Worm (Caenorhabditis elegans): Measurements from ENCODE around the gene F54H12.4.

Gene F54H12.4

ce11 chrIII:7933235-7933634 is 29.3 kb downstream of the F54H12.4 start, which contains the start of gene ran-2:
Gene ran-2 (plus strand): TSS chrIII:7933535.
- TF ChIP-seq cebp-1 (GFP tag; IDR thresholded peaks at IDR 0.05) = no peak
- TF ChIP-seq cebp-1 (tag; optimal IDR thresholded peaks at IDR 0.05) = peak; percentile 85
- TF ChIP-seq Y53F4B.3 (GFP tag; IDR thresholded peaks at IDR 0.05) = no peak
- TF ChIP-seq ekl-4 (GFP tag; IDR thresholded peaks at IDR 0.05) = no peak

- TF ChIP-seq aptf-2 (GFP tag; conservative IDR thresholded peaks at IDR 0.05) (no peak), T26A5.8 (tag; optimal IDR thresholded peaks at IDR 0.05) (no peak), efl-1 (GFP tag; optimal IDR thresholded peaks at IDR 0.05) (peak; percentile 87), lin-35 (GFP tag; optimal IDR thresholded peaks at IDR 0.05) (no peak), unc-130 (GFP tag; optimal IDR thresholded peaks at IDR 0.05) (peak; percentile 9), lsy-27 (tag; optimal IDR thresholded peaks at IDR 0.05; ENCODE audit: borderline replicate concordance, insufficient read depth) (no peak), ztf-26 (tag; optimal IDR thresholded peaks at IDR 0.05) (no peak), lin-26 (GFP tag; IDR thresholded peaks at IDR 0.05) (no peak), Y67H2A.10 (GFP tag; conservative IDR thresholded peaks at IDR 0.05) (no peak), Y79H2A.3 (GFP tag; conservative IDR thresholded peaks at IDR 0.05) (no peak), hsf-1 (GFP tag; IDR thresholded peaks at IDR 0.05) (no peak), nhr-120 (GFP tag; IDR thresholded peaks at IDR 0.05) (no peak), F49E8.2 (tag; optimal IDR thresholded peaks at IDR 0.05; ENCODE audit: insufficient read depth) (no peak), zfh-2 (GFP tag; conservative IDR thresholded peaks at IDR 0.05) (no peak), ceh-58 (GFP tag; IDR thresholded peaks at IDR 0.05) (no peak), pha-4 (tag; optimal IDR thresholded peaks at IDR 0.05) (no peak), lag-1 (GFP tag; IDR thresholded peaks at IDR 0.05) (no peak), cebp-1 (GFP tag; IDR thresholded peaks at IDR 0.05) (no peak), cebp-1 (tag; optimal IDR thresholded peaks at IDR 0.05) (peak; percentile 18), madf-6 (GFP tag; IDR thresholded peaks at IDR 0.05) (peak; percentile 80), bed-2 (GFP tag; IDR thresholded peaks at IDR 0.05) (no peak), F33H1.4 (GFP tag; IDR thresholded peaks at IDR 0.05) (peak; percentile 82), bed-1 (GFP tag; IDR thresholded peaks at IDR 0.05) (no peak), rec-8 (tag; optimal IDR thresholded peaks at IDR 0.05) (no peak), F39B2.1 (GFP tag; IDR thresholded peaks at IDR 0.05) (no peak), ceh-100 (GFP tag; IDR thresholded peaks at IDR 0.05) (no peak), C06A6.2 (GFP tag; conservative IDR thresholded peaks at IDR 0.05) (no peak), pbrm-1 (GFP tag; IDR thresholded peaks at IDR 0.05) (no peak), rcor-1 (GFP tag; IDR thresholded peaks at IDR 0.05) (no peak), let-607 (tag; optimal IDR thresholded peaks at IDR 0.05) (no peak), ama-1 (optimal IDR thresholded peaks at IDR 0.05) (no peak), ama-1 (GFP tag; optimal IDR thresholded peaks at IDR 0.05) (no peak), F55B11.4 (tag; optimal IDR thresholded peaks at IDR 0.05; ENCODE audit: borderline replicate concordance, insufficient read depth) (no peak), attf-3 (GFP tag; conservative IDR thresholded peaks at IDR 0.05) (peak; percentile 53; the same call in 1 of the 2 replicates), B0261.1 (tag; optimal IDR thresholded peaks at IDR 0.05) (no peak), F23B12.7 (tag; optimal IDR thresholded peaks at IDR 0.05; ENCODE audit: insufficient read depth) (no peak), ztf-28 (GFP tag; IDR thresholded peaks at IDR 0.05) (no peak), hmg-1.2 (GFP tag; IDR thresholded peaks at IDR 0.05) (no peak), ztf-6 (GFP tag; IDR thresholded peaks at IDR 0.05) (no peak), xnd-1 (tag; optimal IDR thresholded peaks at IDR 0.05) (peak; percentile 60), gei-17 (GFP tag; optimal IDR thresholded peaks at IDR 0.05) (no peak), rpc-1 (optimal IDR thresholded peaks at IDR 0.05) (no peak), rpc-1 (tag; optimal IDR thresholded peaks at IDR 0.05) (no peak), ztf-22 (GFP tag; optimal IDR thresholded peaks at IDR 0.05) (no peak), hlh-26 (GFP tag; conservative IDR thresholded peaks at IDR 0.05) (no peak)
Observed at ce11 chrIII:7928549-7929129, 33.9 kb downstream of the F54H12.4 start, which contains the start of the genes C29E4.13 and npp-15. Gene C29E4.13 (minus strand): TSS chrIII:7928717. Gene npp-15 (plus strand): TSS chrIII:7929043.
